Worm (Caenorhabditis elegans) whole organism, early embryonic: ENCODE results near the gene rab-1.

ENCODE experiments used
- B0310.2 ChIP-seq: sonication (generic microtip); optimal IDR thresholded peaks from 2 replicates; lab custom pipeline; 2016; ENCODE audit warnings: mild to moderate bottlenecking, missing genetic modification characterization, missing compliant biosample characterization
- ama-1 ChIP-seq: fragments of 150-350 bp; optimal IDR thresholded peaks from 2 replicates; lab custom pipeline; 2014
- ceh-36 ChIP-seq: sonication (generic microtip); optimal IDR thresholded peaks from 2 replicates; lab custom pipeline; 2016; ENCODE audit warnings: missing genetic modification characterization, inconsistent platforms, missing compliant biosample characterization
- hmg-4 ChIP-seq: fragments of 200-800 bp; sonication (Bioruptor generic); optimal IDR thresholded peaks from 2 replicates; lab custom pipeline; 2018; ENCODE audit warnings: mild to moderate bottlenecking, missing genetic modification characterization, missing compliant biosample characterization
- hnd-1 ChIP-seq: sonication (generic microtip); optimal IDR thresholded peaks from 2 replicates; lab custom pipeline; 2016; ENCODE audit warnings: missing genetic modification characterization, missing compliant biosample characterization
- tra-4 ChIP-seq: sonication (generic microtip); optimal IDR thresholded peaks from 2 replicates; lab custom pipeline; 2017; ENCODE audit warnings: missing genetic modification characterization, missing compliant biosample characterization

rab-1 gene

DNA sequence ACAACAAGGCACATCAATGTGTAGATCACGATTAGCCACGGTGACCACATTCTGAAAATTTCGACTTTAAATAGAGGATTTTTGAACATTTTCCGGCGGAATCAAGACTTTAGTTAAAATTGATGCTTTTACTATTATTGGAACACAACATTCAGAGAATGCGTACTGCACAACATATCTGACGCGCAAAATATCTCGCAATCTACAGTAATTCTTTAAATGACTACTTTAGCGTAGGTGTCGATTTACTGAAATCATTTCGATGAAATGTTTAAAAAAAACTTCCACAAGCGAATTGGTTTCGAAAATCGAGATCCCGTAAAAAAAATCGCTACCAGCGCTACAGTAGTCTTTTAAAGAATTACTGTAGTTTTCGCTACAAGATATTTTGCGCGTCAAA is 43.3 kb downstream of the rab-1 start, which contains the start of gene Y50D4A.10:
Gene Y50D4A.10, minus strand, starts transcription at position 57 of the 400 bp plus-strand sequence.
- no peak for TF ChIP-seq B0310.2 (tag; lab: Kevin White, UChicago)
- no peak for TF ChIP-seq hnd-1 (tag; lab: Kevin White, UChicago)
- TF ChIP-seq hmg-4 (GFP tag; lab: Kevin White, UChicago): no peak
- TF ChIP-seq ceh-36 (tag; lab: Kevin White, UChicago): no peak
- TF ChIP-seq tra-4 (tag; lab: Kevin White, UChicago): no peak
- TF ChIP-seq ama-1: no peak
